Worm (Caenorhabditis elegans) whole organism, young adult: ENCODE measurements around the gene aps-2.

Experiments
- B0035.1 ChIP-seq: sonication (generic microtip); optimal IDR thresholded peaks from 2 replicates; lab custom pipeline; 2016; ENCODE audit warnings: missing genetic modification characterization, mild to moderate bottlenecking, missing compliant biosample characterization, missing genotype, missing genetic modification reagents
- B0261.1 ChIP-seq: sonication (generic microtip); optimal IDR thresholded peaks from 2 replicates; lab custom pipeline; 2016; ENCODE audit warnings: mild to moderate bottlenecking, missing genetic modification characterization, moderate library complexity, missing compliant biosample characterization
- F22D6.2 ChIP-seq: sonication (generic microtip); optimal IDR thresholded peaks from 2 replicates; lab custom pipeline; 2016; ENCODE audit warnings: mild to moderate bottlenecking, missing genetic modification characterization, missing compliant biosample characterization
- F23B12.7 ChIP-seq: sonication (generic microtip); optimal IDR thresholded peaks from 2 replicates; lab custom pipeline; 2017; ENCODE audit warnings: missing genetic modification characterization, mild to moderate bottlenecking, missing compliant biosample characterization, antibody characterized with exemption, moderate library complexity; ENCODE audit not compliant: insufficient read depth
- F33H1.4 ChIP-seq: fragments of 200-800 bp; sonication (Bioruptor generic); IDR thresholded peaks from 2 replicates; pipeline ENCODE4 v1.3.6; 2022; ENCODE audit warnings: missing genetic modification reagents, missing genetic modification characterization, missing compliant biosample characterization
- F37B4.10 ChIP-seq: fragments of 200-800 bp; sonication (Bioruptor generic); IDR thresholded peaks from 2 replicates; pipeline ENCODE4 v1.3.6; 2022; ENCODE audit warnings: missing genetic modification characterization, missing compliant biosample characterization
- F57A8.1 ChIP-seq: fragments of 200-800 bp; sonication (Bioruptor generic); optimal IDR thresholded peaks from 2 replicates; lab custom pipeline; 2018; ENCODE audit warnings: mild to moderate bottlenecking, missing genetic modification characterization, moderate library complexity, missing compliant biosample characterization
- F57C9.4 ChIP-seq: sonication (generic microtip); optimal IDR thresholded peaks from 2 replicates; lab custom pipeline; 2017; ENCODE audit warnings: mild to moderate bottlenecking, missing genetic modification characterization, missing compliant biosample characterization
- K12H6.12 ChIP-seq: fragments of 200-800 bp; sonication (Bioruptor generic); optimal IDR thresholded peaks from 2 replicates; lab custom pipeline; 2018; ENCODE audit warnings: mild to moderate bottlenecking, missing genetic modification characterization, missing compliant biosample characterization
- T26A5.8 ChIP-seq: sonication (generic microtip); optimal IDR thresholded peaks from 2 replicates; lab custom pipeline; 2016; ENCODE audit warnings: missing genetic modification characterization, missing compliant biosample characterization
- Y56A3A.18 ChIP-seq: fragments of 200-800 bp; sonication (Bioruptor generic); IDR thresholded peaks from 2 replicates; pipeline ENCODE4 v1.3.6; 2022; ENCODE audit warnings: missing genetic modification reagents, missing genetic modification characterization, missing compliant biosample characterization
- Y67H2A.10 ChIP-seq: fragments of 200-800 bp; sonication (Bioruptor generic); conservative IDR thresholded peaks from 2 replicates; pipeline ENCODE4 v1.3.6; 2022; ENCODE audit warnings: missing genetic modification reagents, missing genetic modification characterization, missing compliant biosample characterization
- Y95B8A.8 ChIP-seq: fragments of 200-800 bp; sonication (Bioruptor generic); IDR thresholded peaks from 2 replicates; pipeline ENCODE4 v1.3.6; 2022; ENCODE audit warnings: missing genetic modification reagents, missing genetic modification characterization, missing compliant biosample characterization
- ZK185.1 ChIP-seq: sonication (generic microtip); optimal IDR thresholded peaks from 2 replicates; lab custom pipeline; 2016; ENCODE audit warnings: mild to moderate bottlenecking, missing genetic modification characterization, missing compliant biosample characterization; ENCODE audit not compliant: poor library complexity, severe bottlenecking
- athp-1 ChIP-seq: sonication (generic microtip); optimal IDR thresholded peaks from 2 replicates; lab custom pipeline; 2017; ENCODE audit warnings: mild to moderate bottlenecking, missing genetic modification characterization, missing compliant biosample characterization
- attf-5 ChIP-seq: fragments of 200-800 bp; sonication (Bioruptor generic); optimal IDR thresholded peaks from 2 replicates; lab custom pipeline; 2018; ENCODE audit warnings: mild to moderate bottlenecking, missing genetic modification characterization, missing compliant biosample characterization
- attf-6 ChIP-seq: fragments of 200-800 bp; sonication (Bioruptor generic); IDR thresholded peaks from 2 replicates; pipeline ENCODE4 v1.3.6; 2022; ENCODE audit warnings: missing genetic modification reagents, missing genetic modification characterization, missing compliant biosample characterization
- bed-2 ChIP-seq: fragments of 200-800 bp; sonication (Bioruptor generic); IDR thresholded peaks from 2 replicates; pipeline ENCODE4 v1.3.6; 2022; ENCODE audit warnings: missing genetic modification reagents, missing genetic modification characterization, missing compliant biosample characterization
- cebp-1 ChIP-seq, 2 experiments: fragments of 200-800 bp in 1 of 2; sonication (Bioruptor generic) in 1 of 2; sonication (generic microtip) in 1 of 2; IDR thresholded peaks in 1 of 2; optimal IDR thresholded peaks in 1 of 2; 2 replicates each; pipeline versions ENCODE4 v1.3.6 to Lab custom; 2017 to 2022; ENCODE audit warnings: missing compliant biosample characterization in 2 of 2, missing genetic modification characterization in 2 of 2, mild to moderate bottlenecking in 1 of 2, missing genetic modification reagents in 1 of 2, moderate library complexity in 1 of 2
- ceh-27 ChIP-seq: fragments of 200-800 bp; sonication (Bioruptor generic); optimal IDR thresholded peaks from 2 replicates; lab custom pipeline; 2018; ENCODE audit warnings: mild to moderate bottlenecking, missing genetic modification characterization, moderate library complexity, missing compliant biosample characterization
- die-1 ChIP-seq: sonication (generic microtip); optimal IDR thresholded peaks from 2 replicates; lab custom pipeline; 2016; ENCODE audit warnings: missing genotype, mild to moderate bottlenecking, missing genetic modification characterization, missing compliant biosample characterization
- dpff-1 ChIP-seq: sonication (generic microtip); optimal IDR thresholded peaks from 2 replicates; lab custom pipeline; 2017; ENCODE audit warnings: mild to moderate bottlenecking, missing genetic modification characterization, missing compliant biosample characterization
- ekl-4 ChIP-seq: fragments of 200-800 bp; sonication (Bioruptor generic); IDR thresholded peaks from 2 replicates; pipeline ENCODE4 v1.3.6; 2022; ENCODE audit warnings: missing genetic modification reagents, missing genetic modification characterization, missing compliant biosample characterization
- ets-4 ChIP-seq: fragments of 200-800 bp; sonication (Bioruptor generic); optimal IDR thresholded peaks from 2 replicates; lab custom pipeline; 2018; ENCODE audit warnings: mild to moderate bottlenecking, missing genetic modification characterization, missing compliant biosample characterization
- hmg-1.2 ChIP-seq: fragments of 200-800 bp; sonication (Bioruptor generic); IDR thresholded peaks from 2 replicates; pipeline ENCODE4 v1.3.6; 2022; ENCODE audit warnings: missing genetic modification reagents, missing genetic modification characterization, missing compliant biosample characterization
- let-526 ChIP-seq: fragments of 200-800 bp; sonication (Bioruptor generic); IDR thresholded peaks from 2 replicates; pipeline ENCODE4 v1.3.6; 2022; ENCODE audit warnings: missing genetic modification reagents, missing genetic modification characterization, missing compliant biosample characterization
- lin-26 ChIP-seq: fragments of 200-800 bp; sonication (Bioruptor generic); IDR thresholded peaks from 2 replicates; pipeline ENCODE4 v1.3.6; 2022; ENCODE audit warnings: missing genetic modification reagents, missing genetic modification characterization, missing compliant biosample characterization
- madf-10 ChIP-seq: sonication (generic microtip); optimal IDR thresholded peaks from 2 replicates; lab custom pipeline; 2016; ENCODE audit warnings: mild to moderate bottlenecking, missing genetic modification characterization, missing compliant biosample characterization
- mel-28 ChIP-seq: sonication (generic microtip); optimal IDR thresholded peaks from 2 replicates; lab custom pipeline; 2016; ENCODE audit warnings: borderline replicate concordance, mild to moderate bottlenecking, missing genetic modification characterization, missing compliant biosample characterization
- mes-4 ChIP-seq: sonication (generic microtip); optimal IDR thresholded peaks from 2 replicates; lab custom pipeline; 2016; ENCODE audit warnings: missing genotype, missing genetic modification characterization, missing compliant biosample characterization
- nfyb-1 ChIP-seq: fragments of 200-800 bp; sonication (Bioruptor generic); IDR thresholded peaks from 2 replicates; pipeline ENCODE4 v1.3.6; 2022; ENCODE audit warnings: missing genetic modification reagents, missing genetic modification characterization, missing compliant biosample characterization
- nhr-120 ChIP-seq: fragments of 200-800 bp; sonication (Bioruptor generic); IDR thresholded peaks from 2 replicates; pipeline ENCODE4 v1.3.6; 2022; ENCODE audit warnings: missing genetic modification characterization, missing compliant biosample characterization
- nhr-179 ChIP-seq: sonication (generic microtip); optimal IDR thresholded peaks from 2 replicates; lab custom pipeline; 2016; ENCODE audit warnings: mild to moderate bottlenecking, missing genetic modification characterization, missing compliant biosample characterization
- nhr-90 ChIP-seq: sonication (generic microtip); optimal IDR thresholded peaks from 2 replicates; lab custom pipeline; 2016; ENCODE audit warnings: missing genotype, mild to moderate bottlenecking, missing genetic modification characterization, missing compliant biosample characterization
- pbrm-1 ChIP-seq: fragments of 200-800 bp; sonication (Bioruptor generic); IDR thresholded peaks from 2 replicates; pipeline ENCODE4 v1.3.6; 2022; ENCODE audit warnings: missing genetic modification reagents, missing genetic modification characterization, missing compliant biosample characterization
- pha-4 ChIP-seq: fragments of 150-350 bp; sonication (generic microtip); optimal IDR thresholded peaks from 2 replicates; lab custom pipeline; 2014; ENCODE audit warnings: missing biosample characterization, missing genetic modification reagents, missing genetic modification characterization
- rcor-1 ChIP-seq: fragments of 200-800 bp; sonication (Bioruptor generic); IDR thresholded peaks from 2 replicates; pipeline ENCODE4 v1.3.6; 2022; ENCODE audit warnings: missing genetic modification reagents, missing genetic modification characterization, missing compliant biosample characterization
- snpc-1.3 ChIP-seq: sonication (generic microtip); optimal IDR thresholded peaks from 2 replicates; lab custom pipeline; 2017; ENCODE audit warnings: missing genetic modification characterization, mild to moderate bottlenecking, missing compliant biosample characterization, antibody characterized with exemption, moderate library complexity, missing genotype, missing genetic modification reagents; ENCODE audit not compliant: insufficient read depth
- snpc-4 ChIP-seq, 5 experiments: fragments of 150-350 bp in 1 of 5; sonication (generic microtip) in 4 of 5; optimal IDR thresholded peaks; 2 replicates each; lab custom pipeline; 2014 to 2018; ENCODE audit warnings: missing genetic modification characterization in 5 of 5, missing biosample characterization in 3 of 5, antibody characterized with exemption in 2 of 5, mild to moderate bottlenecking in 2 of 5, missing compliant biosample characterization in 2 of 5, missing genotype in 2 of 5, moderate library complexity in 2 of 5, missing genetic modification reagents in 1 of 5
- somi-1 ChIP-seq: fragments of 200-800 bp; sonication (Bioruptor generic); optimal IDR thresholded peaks from 2 replicates; lab custom pipeline; 2018; ENCODE audit warnings: mild to moderate bottlenecking, missing genetic modification characterization, missing compliant biosample characterization
- tbx-9 ChIP-seq: sonication (generic microtip); optimal IDR thresholded peaks from 2 replicates; lab custom pipeline; 2016; ENCODE audit warnings: borderline replicate concordance, missing genetic modification characterization, inconsistent platforms, missing compliant biosample characterization
- unc-130 ChIP-seq: sonication (generic microtip); optimal IDR thresholded peaks from 2 replicates; lab custom pipeline; 2016; ENCODE audit warnings: missing genetic modification reagents, missing genetic modification characterization, missing compliant biosample characterization
- ztf-26 ChIP-seq: sonication (generic microtip); optimal IDR thresholded peaks from 2 replicates; lab custom pipeline; 2017; ENCODE audit warnings: missing genetic modification characterization, missing compliant biosample characterization
- ztf-28 ChIP-seq: fragments of 200-800 bp; sonication (Bioruptor generic); IDR thresholded peaks from 2 replicates; pipeline ENCODE4 v1.3.6; 2022; ENCODE audit warnings: missing genetic modification reagents, missing genetic modification characterization, missing compliant biosample characterization
- ztf-3 ChIP-seq: fragments of 200-800 bp; sonication (Bioruptor generic); optimal IDR thresholded peaks from 2 replicates; lab custom pipeline; 2018; ENCODE audit warnings: mild to moderate bottlenecking, missing genetic modification characterization, missing compliant biosample characterization

Gene aps-2

DNA sequence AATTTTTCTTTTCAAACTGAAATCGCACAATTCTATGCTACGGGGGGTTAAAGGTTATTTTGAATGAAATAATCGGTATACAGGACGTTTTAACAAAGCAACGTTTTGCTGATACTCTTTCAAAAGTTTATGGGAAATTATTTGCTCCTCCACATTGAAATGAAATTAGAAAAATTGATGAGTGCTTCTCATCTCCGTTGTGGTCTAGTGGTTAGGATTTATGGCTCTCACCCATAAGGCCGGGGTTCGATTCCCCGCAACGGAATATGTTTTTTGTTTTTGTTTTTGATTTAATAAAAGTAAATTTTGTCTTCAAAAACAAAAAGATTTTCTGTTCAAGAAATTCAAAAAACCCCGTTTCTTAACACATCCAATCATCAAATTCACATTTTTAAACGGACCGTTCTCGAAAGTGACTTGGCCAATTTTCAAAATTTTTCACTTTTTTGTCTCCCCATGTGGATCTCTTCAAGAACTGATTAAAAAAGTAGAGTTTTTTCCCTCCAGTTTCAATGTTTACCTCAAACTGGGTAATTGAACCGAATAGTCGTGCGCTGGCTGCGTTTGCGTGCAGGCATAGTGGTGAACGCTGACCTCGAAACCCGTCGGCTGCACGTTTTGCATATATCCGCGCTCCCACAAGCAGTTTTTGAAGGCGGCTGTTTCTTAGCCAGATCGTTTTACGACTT lies 48.3 kb upstream of the aps-2 start (continued):
- TF ChIP-seq die-1 (tag; lab: Kevin White, UChicago) = peak; percentile 50
- TF ChIP-seq athp-1 = no peak
- TF ChIP-seq ztf-28 (GFP tag; lab: Robert Waterston, UW) = no peak
- TF ChIP-seq somi-1 = no peak
- TF ChIP-seq nhr-179 (tag; lab: Kevin White, UChicago) = no peak
- peak; percentile 20 for TF ChIP-seq snpc-4 (GFP tag; optimal IDR thresholded peaks at IDR 0.05; lab: Kevin White, UChicago)
- peak in 1 of 4 experiments; percentile 77 for TF ChIP-seq snpc-4 (tag; optimal IDR thresholded peaks at IDR 0.05; lab: Kevin White, UChicago)
- TF ChIP-seq attf-6 (GFP tag; lab: Robert Waterston, UW) = no peak
- TF ChIP-seq attf-5 = no peak
- TF ChIP-seq B0035.1 = no peak
- TF ChIP-seq nhr-120 (GFP tag; lab: Robert Waterston, UW) = 0 out of 2 replicates have a peak, but pooled peaks have one; percentile 42
- no peak for TF ChIP-seq tbx-9 (tag; lab: Kevin White, UChicago)
- no peak for TF ChIP-seq ztf-3 (GFP tag; lab: Kevin White, UChicago)
- 0 out of 2 replicates have a peak, but pooled peaks have one; percentile 7 for TF ChIP-seq rcor-1 (GFP tag; lab: Robert Waterston, UW)
- no peak for TF ChIP-seq mel-28 (tag; lab: Kevin White, UChicago)
- no peak for TF ChIP-seq F37B4.10 (GFP tag; lab: Robert Waterston, UW)
- TF ChIP-seq dpff-1 (tag; lab: Kevin White, UChicago) = no peak
- TF ChIP-seq ets-4 (GFP tag; lab: Kevin White, UChicago) = no peak
- peak; percentile 10; the same call in 1 of the 2 replicates for TF ChIP-seq pbrm-1
- TF ChIP-seq cebp-1 (GFP tag; IDR thresholded peaks at IDR 0.05; lab: Robert Waterston, UW) = no peak
- TF ChIP-seq cebp-1 (tag; optimal IDR thresholded peaks at IDR 0.05; lab: Kevin White, UChicago) = no peak
- no peak for TF ChIP-seq F23B12.7 (tag; lab: Kevin White, UChicago)
- peak; percentile 74 for TF ChIP-seq B0261.1 (tag; lab: Kevin White, UChicago)
- TF ChIP-seq madf-10 = peak; percentile 16
- no peak for TF ChIP-seq T26A5.8 (tag; lab: Kevin White, UChicago)
- TF ChIP-seq ceh-27 (GFP tag; lab: Kevin White, UChicago) = no peak
- peak; percentile 23 for TF ChIP-seq snpc-1.3
- no peak for TF ChIP-seq Y67H2A.10 (GFP tag; lab: Robert Waterston, UW)
- no peak for TF ChIP-seq pha-4
- TF ChIP-seq F57A8.1 (GFP tag; lab: Kevin White, UChicago) = no peak
- TF ChIP-seq F22D6.2 = no peak
- TF ChIP-seq ZK185.1 = no peak
- peak; percentile 82 for TF ChIP-seq lin-26 (GFP tag; lab: Robert Waterston, UW)

DNA sequence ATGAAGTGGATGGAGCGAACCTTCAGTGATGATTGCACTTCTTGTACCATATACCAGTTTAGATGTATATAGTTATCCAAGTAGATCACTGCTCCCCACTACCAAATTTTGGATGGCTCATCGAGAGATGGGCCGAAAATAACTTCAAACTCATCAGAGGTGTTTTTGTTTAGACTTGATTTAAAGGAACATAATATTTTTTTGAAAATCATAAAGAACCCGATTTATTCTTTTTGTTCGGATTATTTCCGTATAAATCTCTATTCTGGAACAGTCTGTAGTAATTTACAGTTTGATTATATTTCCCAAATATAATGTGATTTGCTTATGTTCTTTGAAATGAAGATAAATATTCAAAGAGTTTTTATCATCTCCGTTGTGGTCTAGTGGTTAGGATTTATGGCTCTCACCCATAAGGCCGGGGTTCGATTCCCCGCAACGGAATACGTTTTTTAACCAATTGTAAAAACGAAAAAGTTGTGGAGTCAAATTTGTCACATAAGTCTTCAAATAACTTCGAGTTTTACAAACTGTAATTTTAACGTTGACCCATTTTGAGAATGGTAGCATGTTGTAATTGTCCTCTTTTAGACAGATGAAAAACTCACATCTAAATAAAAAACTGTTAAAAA lies 47.7 kb upstream of the aps-2 start:
- TF ChIP-seq F33H1.4 (no peak), dpff-1 (tag; lab: Kevin White, UChicago) (no peak), F57C9.4 (no peak), snpc-4 (GFP tag; optimal IDR thresholded peaks at IDR 0.05; lab: Kevin White, UChicago) (peak; percentile 65), snpc-4 (tag; optimal IDR thresholded peaks at IDR 0.05; lab: Kevin White, UChicago) (peak in 3 of 4 experiments; percentile 53 to 83 (median 81)), K12H6.12 (tag; lab: Kevin White, UChicago) (no peak), nfyb-1 (GFP tag; lab: Robert Waterston, UW) (no peak), ekl-4 (GFP tag; lab: Robert Waterston, UW) (no peak), let-526 (no peak), bed-2 (GFP tag; lab: Robert Waterston, UW) (no peak), T26A5.8 (tag; lab: Kevin White, UChicago) (no peak), nhr-90 (peak; percentile 37), ztf-26 (no peak), lin-26 (GFP tag; lab: Robert Waterston, UW) (peak; percentile 76), unc-130 (GFP tag; lab: Kevin White, UChicago) (no peak), mes-4 (tag; lab: Kevin White, UChicago) (peak; percentile 24), Y95B8A.8 (GFP tag; lab: Robert Waterston, UW) (no peak), hmg-1.2 (GFP tag; lab: Robert Waterston, UW) (0 out of 2 replicates have a peak, but pooled peaks have one; percentile 33), Y56A3A.18 (peak; percentile 54)
